Worm (Caenorhabditis elegans) whole organism, L1 larva: ENCODE measurements around the gene ZK809.5.

Experiments used
- C04F5.9 ChIP-seq: sonication (generic microtip); optimal IDR thresholded peaks from 2 replicates; lab custom pipeline; 2016; ENCODE audit warnings: missing genetic modification characterization, missing compliant biosample characterization
- F16B12.6 ChIP-seq: fragments of 150-350 bp; optimal IDR thresholded peaks from 2 replicates; lab custom pipeline; 2014; ENCODE audit warnings: missing biosample characterization, missing genetic modification characterization
- Y116A8C.19 ChIP-seq: sonication (generic microtip); optimal IDR thresholded peaks from 2 replicates; lab custom pipeline; 2016; ENCODE audit warnings: missing compliant biosample characterization, missing genetic modification characterization, borderline replicate concordance
- alr-1 ChIP-seq: fragments of 200-800 bp; sonication (Bioruptor generic); optimal IDR thresholded peaks from 2 replicates; lab custom pipeline; 2018; ENCODE audit warnings: borderline replicate concordance, mild to moderate bottlenecking, missing genetic modification characterization, missing compliant biosample characterization
- ama-1 ChIP-seq: fragments of 150-350 bp; optimal IDR thresholded peaks from 2 replicates; lab custom pipeline; 2014
- ceh-8 ChIP-seq: fragments of 200-800 bp; sonication (Bioruptor generic); optimal IDR thresholded peaks from 2 replicates; lab custom pipeline; 2018; ENCODE audit warnings: mild to moderate bottlenecking, missing genetic modification characterization, moderate library complexity, missing compliant biosample characterization
- ceh-82 ChIP-seq, 3 experiments: fragments of 150-350 bp in 1 of 3; sonication (generic microtip) in 2 of 3; optimal IDR thresholded peaks; 2 replicates each; lab custom pipeline; 2014 to 2017; ENCODE audit warnings: missing biosample characterization in 3 of 3, missing genetic modification characterization in 3 of 3
- ceh-90 ChIP-seq: sonication (generic microtip); optimal IDR thresholded peaks from 2 replicates; lab custom pipeline; 2016; ENCODE audit warnings: missing genetic modification characterization, missing compliant biosample characterization
- dsc-1 ChIP-seq: sonication (generic microtip); optimal IDR thresholded peaks from 2 replicates; lab custom pipeline; 2016; ENCODE audit warnings: mild to moderate bottlenecking, missing genetic modification characterization, missing compliant biosample characterization
- efl-1 ChIP-seq, 4 experiments: fragments of 150-350 bp; optimal IDR thresholded peaks in 3 of 4; peaks in 1 of 4; 1 replicate in 1 of 4; 2 replicates in 3 of 4; lab custom pipeline; 2014; ENCODE audit warnings: missing biosample characterization in 2 of 4, missing genetic modification characterization in 2 of 4, missing genetic modification reagents in 2 of 4
- efl-3 ChIP-seq: fragments of 200-800 bp; sonication (Bioruptor generic); optimal IDR thresholded peaks from 2 replicates; lab custom pipeline; 2018; ENCODE audit warnings: mild to moderate bottlenecking, missing genetic modification characterization, missing compliant biosample characterization
- fkh-10 ChIP-seq: sonication (generic microtip); optimal IDR thresholded peaks from 2 replicates; lab custom pipeline; 2017; ENCODE audit warnings: missing biosample characterization, missing genetic modification reagents, missing genetic modification characterization
- fkh-4 ChIP-seq: sonication (generic microtip); optimal IDR thresholded peaks from 2 replicates; lab custom pipeline; 2016; ENCODE audit warnings: missing compliant biosample characterization, missing genetic modification characterization, borderline replicate concordance
- fkh-8 ChIP-seq: sonication (generic microtip); optimal IDR thresholded peaks from 2 replicates; lab custom pipeline; 2016; ENCODE audit warnings: mild to moderate bottlenecking, missing genetic modification characterization, missing compliant biosample characterization
- fos-1 ChIP-seq: fragments of 150-350 bp; optimal IDR thresholded peaks from 2 replicates; lab custom pipeline; 2014; ENCODE audit warnings: missing biosample characterization, missing genetic modification characterization
- grh-1 ChIP-seq: fragments of 200-800 bp; sonication (Bioruptor generic); IDR thresholded peaks from 2 replicates; pipeline ENCODE4 v1.3.6; 2022; ENCODE audit warnings: missing genetic modification reagents, missing genetic modification characterization, missing compliant biosample characterization
- hlh-17 ChIP-seq: fragments of 200-800 bp; sonication (Bioruptor generic); optimal IDR thresholded peaks from 2 replicates; lab custom pipeline; 2018; ENCODE audit warnings: missing genetic modification characterization, mild to moderate bottlenecking, missing compliant biosample characterization, moderate library complexity, borderline replicate concordance
- isw-1 ChIP-seq: fragments of 200-800 bp; sonication (Bioruptor generic); IDR thresholded peaks from 2 replicates; pipeline ENCODE4 v1.3.6; 2022; ENCODE audit warnings: missing genetic modification characterization, missing compliant biosample characterization
- lin-13 ChIP-seq: fragments of 150-350 bp; optimal IDR thresholded peaks from 2 replicates; lab custom pipeline; 2014; ENCODE audit warnings: missing biosample characterization, missing genetic modification reagents, missing genetic modification characterization
- lsy-2 ChIP-seq, 2 experiments: fragments of 150-350 bp; optimal IDR thresholded peaks; 2 replicates each; lab custom pipeline; 2014; ENCODE audit warnings: missing biosample characterization in 2 of 2, missing genetic modification characterization in 2 of 2
- mab-9 ChIP-seq: fragments of 200-800 bp; sonication (Bioruptor generic); IDR thresholded peaks from 2 replicates; pipeline ENCODE4 v1.3.6; 2022; ENCODE audit warnings: missing genetic modification reagents, missing genetic modification characterization, missing compliant biosample characterization
- mdl-1 ChIP-seq, 2 experiments: fragments of 150-350 bp; optimal IDR thresholded peaks; 2 replicates each; lab custom pipeline; 2014 to 2017; ENCODE audit warnings: missing biosample characterization in 2 of 2, missing genetic modification characterization in 2 of 2, inconsistent platforms in 1 of 2
- mep-1 ChIP-seq: fragments of 150-350 bp; optimal IDR thresholded peaks from 2 replicates; lab custom pipeline; 2014; ENCODE audit warnings: missing biosample characterization, missing genetic modification characterization
- nhr-11 ChIP-seq: fragments of 150-350 bp; optimal IDR thresholded peaks from 2 replicates; lab custom pipeline; 2014; ENCODE audit warnings: missing biosample characterization, missing genetic modification characterization
- nhr-84 ChIP-seq: sonication (generic microtip); optimal IDR thresholded peaks from 2 replicates; lab custom pipeline; 2017; ENCODE audit warnings: missing biosample characterization, missing genetic modification characterization
- pag-3 ChIP-seq: sonication (generic microtip); optimal IDR thresholded peaks from 2 replicates; lab custom pipeline; 2017; ENCODE audit warnings: missing genetic modification characterization, mild to moderate bottlenecking, missing compliant biosample characterization, antibody characterized with exemption, borderline replicate concordance; ENCODE audit not compliant: insufficient read depth
- pax-3 ChIP-seq: fragments of 200-800 bp; sonication (Bioruptor generic); optimal IDR thresholded peaks from 2 replicates; lab custom pipeline; 2018; ENCODE audit warnings: mild to moderate bottlenecking, missing genetic modification characterization, moderate library complexity, missing compliant biosample characterization
- pqm-1 ChIP-seq: sonication (generic microtip); optimal IDR thresholded peaks from 3 replicates; lab custom pipeline; 2017; ENCODE audit warnings: missing biosample characterization, missing genetic modification characterization
- rnt-1 ChIP-seq: sonication (generic microtip); optimal IDR thresholded peaks from 2 replicates; lab custom pipeline; 2016; ENCODE audit warnings: mild to moderate bottlenecking, missing genetic modification characterization, moderate library complexity, missing compliant biosample characterization
- snu-23 ChIP-seq: sonication (generic microtip); optimal IDR thresholded peaks from 2 replicates; lab custom pipeline; 2016; ENCODE audit warnings: missing genetic modification characterization, missing compliant biosample characterization
- sup-37 ChIP-seq: fragments of 200-800 bp; sonication (Bioruptor generic); optimal IDR thresholded peaks from 2 replicates; lab custom pipeline; 2018; ENCODE audit warnings: mild to moderate bottlenecking, missing genetic modification characterization, missing compliant biosample characterization
- swsn-7 ChIP-seq: sonication (generic microtip); optimal IDR thresholded peaks from 2 replicates; lab custom pipeline; 2016; ENCODE audit warnings: missing genetic modification characterization, missing compliant biosample characterization
- tbx-2 ChIP-seq: sonication (generic microtip); optimal IDR thresholded peaks from 2 replicates; lab custom pipeline; 2016; ENCODE audit warnings: missing genetic modification characterization, missing compliant biosample characterization
- unc-130 ChIP-seq: fragments of 150-350 bp; optimal IDR thresholded peaks from 2 replicates; lab custom pipeline; 2017; ENCODE audit warnings: missing biosample characterization, missing genetic modification characterization, inconsistent platforms
- unc-62 ChIP-seq: fragments of 150-350 bp; optimal IDR thresholded peaks from 2 replicates; lab custom pipeline; 2014; ENCODE audit warnings: missing biosample characterization, missing genetic modification reagents, missing genetic modification characterization
- ztf-11 ChIP-seq, 2 experiments: sonication (generic microtip); optimal IDR thresholded peaks; 2 replicates each; lab custom pipeline; 2016 to 2017; ENCODE audit warnings: missing genetic modification characterization in 2 of 2, missing biosample characterization in 1 of 2, missing compliant biosample characterization in 1 of 2
- ztf-4 ChIP-seq: fragments of 150-350 bp; optimal IDR thresholded peaks from 2 replicates; lab custom pipeline; 2014; ENCODE audit warnings: missing biosample characterization, missing genetic modification characterization

The ZK809.5 gene

DNA sequence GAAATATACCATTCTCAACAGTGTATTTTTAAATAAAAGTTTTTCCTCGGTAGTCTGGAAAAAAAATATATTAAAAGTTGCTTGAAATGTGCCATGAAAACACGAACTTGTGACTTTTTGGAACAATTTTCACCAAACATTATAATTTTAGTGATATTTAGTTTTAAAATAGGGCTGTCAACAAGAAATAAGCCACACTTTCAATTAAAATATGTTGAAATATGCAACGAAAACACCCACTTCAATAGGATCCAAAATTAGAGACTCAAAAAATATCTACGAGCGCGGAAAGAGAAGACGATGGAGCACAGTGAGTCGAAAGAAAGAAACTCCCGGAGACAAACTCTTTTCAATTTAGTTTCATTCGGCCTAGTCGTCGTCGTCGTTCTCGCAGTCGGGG lies 37.0 kb downstream of the ZK809.5 start, which contains the start of gene ZK792.12:
Gene ZK792.12, plus strand, starts transcription at position 301 of the 400 bp plus-strand sequence.
- TF ChIP-seq mab-9 (GFP tag; lab: Robert Waterston, UW) (no peak), unc-62 (GFP tag; lab: Kevin White, UChicago) (no peak), mdl-1 (tag; optimal IDR thresholded peaks at IDR 0.05; lab: Kevin White, UChicago) (no peak), dsc-1 (no peak), pag-3 (tag; lab: Kevin White, UChicago) (no peak), fkh-10 (no peak), sup-37 (no peak), ceh-8 (GFP tag; lab: Kevin White, UChicago) (no peak)

DNA sequence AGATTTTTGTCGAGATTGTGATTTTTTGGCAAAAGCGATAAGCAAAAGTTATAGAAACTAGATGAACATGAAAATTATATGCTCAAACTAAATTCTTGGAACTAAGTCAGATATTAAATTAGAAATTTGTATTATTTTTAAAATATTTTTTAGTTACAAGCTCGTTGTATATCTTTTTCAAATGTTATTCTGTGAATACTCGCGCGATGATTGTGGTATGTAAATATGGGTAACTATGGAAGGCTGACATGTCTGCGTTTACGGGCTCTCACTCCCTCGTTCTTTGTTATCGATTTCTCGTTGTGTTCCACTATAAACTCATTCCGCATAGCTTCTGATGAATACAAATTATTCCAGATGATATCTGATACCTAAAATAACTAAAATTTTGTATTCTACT lies 37.6 kb downstream of the ZK809.5 start, which contains the start of gene ZK792.7:
Gene ZK792.7, plus strand, starts transcription at position 301 of the 400 bp plus-strand sequence.
- no peak for TF ChIP-seq ceh-82 (tag; optimal IDR thresholded peaks at IDR 0.05; lab: Kevin White, UChicago)
- TF ChIP-seq tbx-2: no peak
- no peak for TF ChIP-seq snu-23
- TF ChIP-seq swsn-7 (tag; lab: Kevin White, UChicago): no peak
- TF ChIP-seq lsy-2 (tag; optimal IDR thresholded peaks at IDR 0.05; lab: Kevin White, UChicago): no peak
- no peak for TF ChIP-seq hlh-17 (GFP tag; lab: Kevin White, UChicago)
- no peak for TF ChIP-seq efl-3 (GFP tag; lab: Kevin White, UChicago)
- no peak for TF ChIP-seq ceh-8 (GFP tag; lab: Kevin White, UChicago)
- TF ChIP-seq fkh-8 (tag; lab: Kevin White, UChicago): no peak
- TF ChIP-seq ceh-90 (tag; lab: Kevin White, UChicago): no peak

DNA sequence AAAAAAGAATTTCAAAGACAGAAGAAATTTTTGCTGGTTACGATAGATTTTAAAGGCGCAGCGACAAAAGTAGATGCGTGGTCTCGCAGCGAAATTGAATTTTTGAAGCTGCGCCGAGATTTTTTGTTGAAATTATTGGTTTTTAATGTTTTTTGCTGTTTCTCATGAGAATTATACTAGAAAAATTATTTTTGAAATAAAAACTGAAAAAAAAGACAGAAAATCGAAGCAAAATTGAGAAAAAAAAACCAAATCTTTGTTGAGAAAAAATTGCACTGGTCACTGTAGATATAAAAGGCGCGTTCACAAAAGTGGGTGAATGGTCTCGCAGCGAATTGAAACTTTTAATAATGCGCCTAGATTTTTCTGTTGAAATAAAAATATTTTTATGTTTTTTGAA lies 39.1 kb downstream of the ZK809.5 start:
- TF ChIP-seq C04F5.9 (tag; lab: Kevin White, UChicago) (no peak), grh-1 (GFP tag; lab: Robert Waterston, UW) (no peak), isw-1 (GFP tag; lab: Robert Waterston, UW) (no peak), Y116A8C.19 (no peak), pax-3 (tag; lab: Kevin White, UChicago) (no peak), F16B12.6 (no peak), snu-23 (no peak), fos-1 (tag; lab: Kevin White, UChicago) (no peak), ceh-90 (tag; lab: Kevin White, UChicago) (no peak), mep-1 (tag; lab: Kevin White, UChicago) (no peak), mab-9 (GFP tag; lab: Robert Waterston, UW) (no peak), nhr-84 (tag; lab: Kevin White, UChicago) (no peak), ztf-11 (tag; optimal IDR thresholded peaks at IDR 0.05; lab: Kevin White, UChicago) (no peak), mdl-1 (tag; optimal IDR thresholded peaks at IDR 0.05; lab: Kevin White, UChicago) (no peak), rnt-1 (tag; lab: Kevin White, UChicago) (no peak), unc-130 (no peak)

DNA sequence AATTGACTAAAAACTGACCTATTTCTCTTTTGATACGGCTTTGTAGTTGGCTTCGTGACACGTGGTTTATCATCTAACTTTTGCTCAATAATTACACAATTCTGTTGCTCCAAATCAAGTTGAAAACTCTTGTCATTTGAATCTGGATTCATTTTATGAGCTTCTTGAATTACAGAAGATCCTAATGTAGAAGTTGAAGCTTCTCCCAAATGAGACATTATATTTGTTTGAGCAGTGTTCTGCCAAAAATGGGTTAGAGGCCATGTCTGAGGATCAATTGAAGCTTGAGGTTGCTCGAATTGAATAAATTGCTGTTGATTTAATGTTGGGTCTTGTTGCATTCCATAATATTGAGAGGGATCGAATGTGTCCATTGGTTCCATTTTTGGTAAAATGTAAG lies 41.0 kb downstream of the ZK809.5 start:
- no peak for TF ChIP-seq ama-1 (lab: Kevin White, UChicago)
- no peak for TF ChIP-seq pqm-1 (tag; lab: Kevin White, UChicago)
- TF ChIP-seq ztf-4 (tag; lab: Kevin White, UChicago): no peak
- TF ChIP-seq lin-13 (GFP tag; lab: Kevin White, UChicago): no peak
- no peak for TF ChIP-seq tbx-2
- TF ChIP-seq mab-9 (GFP tag; lab: Robert Waterston, UW): no peak
- no peak for TF ChIP-seq nhr-11 (tag; lab: Kevin White, UChicago)
- TF ChIP-seq efl-1 (optimal IDR thresholded peaks at IDR 0.05; lab: Kevin White, UChicago): no peak
- no peak for TF ChIP-seq efl-1 (GFP tag; optimal IDR thresholded peaks at IDR 0.05 in 1 of 2; lab: Kevin White, UChicago)
- no peak for TF ChIP-seq alr-1 (tag; lab: Kevin White, UChicago)
- TF ChIP-seq fkh-4: no peak
- TF ChIP-seq, all 84 proteins: peak for 0
